Worm (Caenorhabditis elegans) whole organism, mixed stage, embryonic: ENCODE measurements around the gene K05F6.8.

Source experiments
- bed-3 ChIP-seq: fragments of 200-800 bp; sonication (Bioruptor generic); optimal IDR thresholded peaks from 3 replicates; lab custom pipeline; 2018; ENCODE audit warnings: mild to moderate bottlenecking, missing genetic modification characterization, moderate library complexity, missing compliant biosample characterization
- blmp-1 ChIP-seq: fragments of 150-350 bp; optimal IDR thresholded peaks from 2 replicates; lab custom pipeline; 2014; ENCODE audit warnings: missing biosample characterization, missing genetic modification characterization
- ceh-39 ChIP-seq: fragments of 150-350 bp; optimal IDR thresholded peaks from 2 replicates; lab custom pipeline; 2014; ENCODE audit warnings: missing biosample characterization, missing genetic modification characterization
- ceh-43 ChIP-seq: fragments of 200-800 bp; sonication (Bioruptor generic); optimal IDR thresholded peaks from 2 replicates; lab custom pipeline; 2018; ENCODE audit warnings: mild to moderate bottlenecking, missing genetic modification characterization, moderate library complexity, missing compliant biosample characterization
- ceh-83 ChIP-seq: fragments of 200-800 bp; sonication (Bioruptor generic); optimal IDR thresholded peaks from 2 replicates; lab custom pipeline; 2018; ENCODE audit warnings: mild to moderate bottlenecking, missing genetic modification characterization, missing compliant biosample characterization
- ces-1 ChIP-seq: fragments of 150-350 bp; optimal IDR thresholded peaks from 2 replicates; lab custom pipeline; 2014; ENCODE audit warnings: missing biosample characterization, missing genetic modification reagents, missing genetic modification characterization
- cnd-1 ChIP-seq: fragments of 200-800 bp; sonication (Bioruptor generic); optimal IDR thresholded peaks from 2 replicates; lab custom pipeline; 2018; ENCODE audit warnings: mild to moderate bottlenecking, missing genetic modification characterization, missing compliant biosample characterization
- elt-1 ChIP-seq: sonication (generic microtip); optimal IDR thresholded peaks from 2 replicates; lab custom pipeline; 2017; ENCODE audit warnings: missing genetic modification characterization, mild to moderate bottlenecking, missing compliant biosample characterization, antibody characterized with exemption, moderate library complexity, borderline replicate concordance; ENCODE audit not compliant: insufficient read depth
- elt-3 ChIP-seq: fragments of 150-350 bp; optimal IDR thresholded peaks from 2 replicates; lab custom pipeline; 2014; ENCODE audit warnings: missing biosample characterization, missing genetic modification characterization
- flh-1 ChIP-seq: fragments of 200-800 bp; sonication (Bioruptor generic); optimal IDR thresholded peaks from 2 replicates; lab custom pipeline; 2018; ENCODE audit warnings: mild to moderate bottlenecking, missing genetic modification characterization, moderate library complexity, missing compliant biosample characterization
- ham-2 ChIP-seq: fragments of 200-800 bp; sonication (Bioruptor generic); optimal IDR thresholded peaks from 2 replicates; lab custom pipeline; 2018; ENCODE audit warnings: mild to moderate bottlenecking, missing genetic modification characterization, missing compliant biosample characterization
- hlh-1 ChIP-seq: fragments of 150-350 bp; optimal IDR thresholded peaks from 2 replicates; lab custom pipeline; 2014; ENCODE audit warnings: missing biosample characterization, missing genetic modification reagents, missing genetic modification characterization
- lin-13 ChIP-seq: fragments of 150-350 bp; optimal IDR thresholded peaks from 2 replicates; lab custom pipeline; 2014; ENCODE audit warnings: missing biosample characterization, missing genetic modification characterization
- lin-32 ChIP-seq: fragments of 200-800 bp; sonication (Bioruptor generic); optimal IDR thresholded peaks from 2 replicates; lab custom pipeline; 2018; ENCODE audit warnings: mild to moderate bottlenecking, missing genetic modification characterization, missing compliant biosample characterization
- lsy-2 ChIP-seq: fragments of 150-350 bp; optimal IDR thresholded peaks from 2 replicates; lab custom pipeline; 2014; ENCODE audit warnings: missing biosample characterization, missing genetic modification characterization
- mab-5 ChIP-seq: fragments of 150-350 bp; optimal IDR thresholded peaks from 2 replicates; lab custom pipeline; 2014; ENCODE audit warnings: missing biosample characterization, missing genetic modification characterization
- mep-1 ChIP-seq: fragments of 150-350 bp; optimal IDR thresholded peaks from 2 replicates; lab custom pipeline; 2017; ENCODE audit warnings: missing biosample characterization, missing genetic modification reagents, missing genetic modification characterization, inconsistent platforms
- mls-2 ChIP-seq: sonication (generic microtip); optimal IDR thresholded peaks from 2 replicates; lab custom pipeline; 2016; ENCODE audit warnings: mild to moderate bottlenecking, missing genetic modification characterization, moderate library complexity, missing compliant biosample characterization
- nhr-12 ChIP-seq: fragments of 150-350 bp; optimal IDR thresholded peaks from 2 replicates; lab custom pipeline; 2014; ENCODE audit warnings: missing biosample characterization, missing genetic modification characterization
- nhr-2 ChIP-seq: fragments of 150-350 bp; optimal IDR thresholded peaks from 2 replicates; lab custom pipeline; 2014; ENCODE audit warnings: missing biosample characterization, missing genetic modification characterization
- nhr-237 ChIP-seq: fragments of 150-350 bp; optimal IDR thresholded peaks from 2 replicates; lab custom pipeline; 2014; ENCODE audit warnings: missing biosample characterization, missing genetic modification characterization
- nhr-28 ChIP-seq: fragments of 150-350 bp; optimal IDR thresholded peaks from 2 replicates; lab custom pipeline; 2014; ENCODE audit warnings: missing biosample characterization, missing genetic modification characterization
- nhr-76 ChIP-seq: sonication (generic microtip); optimal IDR thresholded peaks from 2 replicates; lab custom pipeline; 2017; ENCODE audit warnings: missing biosample characterization, missing genetic modification characterization
- pha-4 ChIP-seq: fragments of 150-350 bp; optimal IDR thresholded peaks from 2 replicates; lab custom pipeline; 2018; ENCODE audit warnings: missing biosample characterization, missing genetic modification reagents, missing genetic modification characterization
- sem-2 ChIP-seq: fragments of 200-800 bp; sonication (Bioruptor generic); optimal IDR thresholded peaks from 2 replicates; lab custom pipeline; 2018; ENCODE audit warnings: mild to moderate bottlenecking, missing genetic modification characterization, missing compliant biosample characterization
- snpc-4 ChIP-seq: fragments of 150-350 bp; optimal IDR thresholded peaks from 2 replicates; lab custom pipeline; 2014; ENCODE audit warnings: missing biosample characterization, missing genetic modification characterization
- sptf-1 ChIP-seq: sonication (generic microtip); optimal IDR thresholded peaks from 2 replicates; lab custom pipeline; 2017; ENCODE audit warnings: mild to moderate bottlenecking, missing genetic modification characterization, moderate library complexity, missing compliant biosample characterization
- tbx-8 ChIP-seq: fragments of 200-800 bp; sonication (Bioruptor generic); optimal IDR thresholded peaks from 2 replicates; lab custom pipeline; 2018; ENCODE audit warnings: mild to moderate bottlenecking, missing genetic modification characterization, moderate library complexity, missing compliant biosample characterization
- unc-39 ChIP-seq: fragments of 150-350 bp; optimal IDR thresholded peaks from 2 replicates; lab custom pipeline; 2014; ENCODE audit warnings: missing biosample characterization, missing genetic modification characterization
- zip-8 ChIP-seq: fragments of 150-350 bp; optimal IDR thresholded peaks from 2 replicates; lab custom pipeline; 2014; ENCODE audit warnings: missing biosample characterization, missing genetic modification characterization
- ztf-11 ChIP-seq: fragments of 150-350 bp; optimal IDR thresholded peaks from 2 replicates; lab custom pipeline; 2014; ENCODE audit warnings: missing biosample characterization, missing genetic modification characterization

Gene K05F6.8

ce11 chrII:1567646-1568045 is at the start of gene K05F6.8:
TSS of gene K05F6.8 (minus strand) at chrII:1567746.
- TF ChIP-seq nhr-28 (tag; lab: Kevin White, UChicago), result no peak
- TF ChIP-seq pha-4, result no peak
- TF ChIP-seq snpc-4, result no peak
- no peak for TF ChIP-seq mep-1 (tag; lab: Kevin White, UChicago)
- TF ChIP-seq mab-5 (tag; lab: Kevin White, UChicago), result no peak
- TF ChIP-seq ceh-83 (GFP tag; lab: Kevin White, UChicago), result no peak
- TF ChIP-seq ces-1 (GFP tag; lab: Kevin White, UChicago), result no peak
- no peak for TF ChIP-seq ceh-43 (GFP tag; lab: Kevin White, UChicago)
- no peak for TF ChIP-seq cnd-1 (tag; lab: Kevin White, UChicago)
- TF ChIP-seq nhr-237, result no peak
- no peak for TF ChIP-seq sem-2 (GFP tag; lab: Kevin White, UChicago)
- TF ChIP-seq, all 35 proteins: peak for 0

DNA sequence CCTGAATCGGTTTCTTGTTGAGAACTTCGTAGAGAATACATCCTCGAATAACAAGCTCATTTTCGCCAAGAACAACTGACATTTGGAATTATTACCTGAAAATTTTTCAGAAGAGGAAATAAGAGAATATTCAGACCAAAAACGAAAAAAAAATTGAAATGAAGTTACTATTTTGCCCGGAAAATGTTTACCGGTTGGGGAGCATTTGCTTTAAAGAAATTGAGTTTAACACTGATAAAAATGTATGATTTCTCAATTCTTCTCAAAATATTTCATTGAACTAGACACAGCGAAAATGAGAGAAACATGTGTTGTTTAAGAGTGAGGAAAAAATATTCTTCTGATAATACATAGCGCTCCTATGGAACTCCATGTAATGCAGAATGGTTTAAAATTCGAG is 48.8 kb upstream of the K05F6.8 start, which contains the start of gene fbxa-165:
fbxa-165 (minus strand) TSS at position 101 of the 400 bp plus-strand sequence.
- TF ChIP-seq unc-39, result no peak
- no peak for TF ChIP-seq snpc-4
- no peak for TF ChIP-seq lin-13 (tag; lab: Kevin White, UChicago)
- TF ChIP-seq hlh-1 (tag; lab: Kevin White, UChicago), result no peak
- TF ChIP-seq blmp-1, result no peak
- TF ChIP-seq ces-1 (GFP tag; lab: Kevin White, UChicago), result no peak
- no peak for TF ChIP-seq elt-1
- no peak for TF ChIP-seq elt-3 (tag; lab: Kevin White, UChicago)
- TF ChIP-seq ztf-11, result no peak
- no peak for TF ChIP-seq cnd-1 (tag; lab: Kevin White, UChicago)
- no peak for TF ChIP-seq nhr-2 (tag; lab: Kevin White, UChicago)
- no peak for TF ChIP-seq nhr-28 (tag; lab: Kevin White, UChicago)
- no peak for TF ChIP-seq lin-32
- TF ChIP-seq mab-5 (tag; lab: Kevin White, UChicago), result no peak
- TF ChIP-seq nhr-237, result no peak
- no peak for TF ChIP-seq mep-1 (tag; lab: Kevin White, UChicago)
- no peak for TF ChIP-seq ceh-43 (GFP tag; lab: Kevin White, UChicago)
- no peak for TF ChIP-seq tbx-8 (GFP tag; lab: Kevin White, UChicago)
- no peak for TF ChIP-seq bed-3
- TF ChIP-seq ceh-39 (tag; lab: Kevin White, UChicago), result no peak

ce11 chrII:1613972-1614371 is 46.4 kb upstream of the K05F6.8 start, which contains the start of gene fbxa-164:
TSS of gene fbxa-164 (minus strand) at chrII:1614072.
- TF ChIP-seq ceh-83 (GFP tag; lab: Kevin White, UChicago) (no peak), elt-1 (no peak)
- TF ChIP-seq, all 35 proteins: peak for 0

DNA sequence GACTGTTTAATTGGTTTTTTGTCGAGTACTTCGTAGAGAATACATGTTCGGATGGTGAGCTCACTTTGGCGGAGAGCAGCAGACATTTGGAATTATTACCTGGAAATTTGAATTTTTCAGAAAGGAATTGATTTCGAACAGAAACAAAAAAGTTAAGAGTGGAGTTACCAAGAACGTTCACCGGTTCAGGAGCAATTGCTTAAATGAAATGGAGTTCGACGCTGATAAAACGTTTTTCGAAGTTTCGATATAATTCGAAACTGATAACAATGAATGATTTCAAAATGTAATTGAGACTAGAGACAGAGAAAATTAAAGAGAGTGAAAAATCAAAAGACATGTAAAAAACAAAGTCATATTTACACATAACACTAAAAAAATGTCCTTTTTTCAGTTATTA is 43.1 kb upstream of the K05F6.8 start, which contains the start of gene fbxa-163:
fbxa-163 (minus strand) TSS at position 101 of the 400 bp plus-strand sequence.
- TF ChIP-seq ham-2 (GFP tag; lab: Kevin White, UChicago) (no peak), nhr-237 (no peak), mls-2 (tag; lab: Kevin White, UChicago) (no peak), nhr-28 (tag; lab: Kevin White, UChicago) (no peak), flh-1 (GFP tag; lab: Kevin White, UChicago) (no peak), nhr-12 (no peak), pha-4 (no peak), ztf-11 (no peak), ceh-39 (tag; lab: Kevin White, UChicago) (no peak), ces-1 (GFP tag; lab: Kevin White, UChicago) (no peak), lin-13 (tag; lab: Kevin White, UChicago) (no peak), nhr-76 (no peak), unc-39 (no peak), blmp-1 (no peak), zip-8 (no peak), mab-5 (tag; lab: Kevin White, UChicago) (no peak), sem-2 (GFP tag; lab: Kevin White, UChicago) (no peak), elt-3 (tag; lab: Kevin White, UChicago) (no peak), tbx-8 (GFP tag; lab: Kevin White, UChicago) (no peak)

- TF ChIP-seq ces-1 (GFP tag; lab: Kevin White, UChicago) (no peak), zip-8 (no peak), lsy-2 (tag; lab: Kevin White, UChicago) (no peak), blmp-1 (no peak), nhr-76 (no peak), elt-1 (no peak), unc-39 (no peak), mls-2 (tag; lab: Kevin White, UChicago) (no peak), sptf-1 (tag; lab: Kevin White, UChicago) (no peak), pha-4 (no peak), mab-5 (tag; lab: Kevin White, UChicago) (no peak), nhr-12 (no peak)
- TF ChIP-seq, all 35 proteins: peak for 0
These were observed 41.4 kb upstream of the K05F6.8 start for ce11 chrII:1608915-1609314.
